Worm (Caenorhabditis elegans) whole organism, L1 larva: ENCODE measurements around the gene C04E12.5.

ENCODE experiments used
- C34B4.2 ChIP-seq: sonication (generic microtip); optimal IDR thresholded peaks from 2 replicates; lab custom pipeline; 2017; ENCODE audit warnings: mild to moderate bottlenecking, missing genetic modification characterization, missing compliant biosample characterization
- Y116A8C.19 ChIP-seq: sonication (generic microtip); optimal IDR thresholded peaks from 2 replicates; lab custom pipeline; 2016; ENCODE audit warnings: missing compliant biosample characterization, missing genetic modification characterization, borderline replicate concordance
- aha-1 ChIP-seq: fragments of 150-350 bp; optimal IDR thresholded peaks from 2 replicates; lab custom pipeline; 2014; ENCODE audit warnings: missing biosample characterization, missing genetic modification characterization
- alr-1 ChIP-seq: fragments of 200-800 bp; sonication (Bioruptor generic); optimal IDR thresholded peaks from 2 replicates; lab custom pipeline; 2018; ENCODE audit warnings: borderline replicate concordance, mild to moderate bottlenecking, missing genetic modification characterization, missing compliant biosample characterization
- ama-1 ChIP-seq: fragments of 150-350 bp; optimal IDR thresholded peaks from 2 replicates; lab custom pipeline; 2014
- blmp-1 ChIP-seq: fragments of 150-350 bp; optimal IDR thresholded peaks from 2 replicates; lab custom pipeline; 2014; ENCODE audit warnings: missing biosample characterization, missing genetic modification characterization
- ceh-63 ChIP-seq: fragments of 200-800 bp; sonication (Bioruptor generic); optimal IDR thresholded peaks from 2 replicates; lab custom pipeline; 2018; ENCODE audit warnings: mild to moderate bottlenecking, missing genetic modification characterization, missing compliant biosample characterization
- ceh-8 ChIP-seq: fragments of 200-800 bp; sonication (Bioruptor generic); optimal IDR thresholded peaks from 2 replicates; lab custom pipeline; 2018; ENCODE audit warnings: mild to moderate bottlenecking, missing genetic modification characterization, moderate library complexity, missing compliant biosample characterization
- dsc-1 ChIP-seq: sonication (generic microtip); optimal IDR thresholded peaks from 2 replicates; lab custom pipeline; 2016; ENCODE audit warnings: mild to moderate bottlenecking, missing genetic modification characterization, missing compliant biosample characterization
- elt-2 ChIP-seq: sonication (generic microtip); optimal IDR thresholded peaks from 2 replicates; lab custom pipeline; 2016; ENCODE audit warnings: missing genetic modification characterization, mild to moderate bottlenecking, inconsistent platforms, missing compliant biosample characterization, missing genetic modification reagents
- elt-3 ChIP-seq, 6 experiments: fragments of 150-350 bp in 1 of 6; sonication (generic microtip); optimal IDR thresholded peaks; 2 replicates each; lab custom pipeline; 2017 to 2018; ENCODE audit warnings: missing biosample characterization in 6 of 6, missing genetic modification characterization in 6 of 6, inconsistent platforms in 1 of 6
- fkh-4 ChIP-seq: sonication (generic microtip); optimal IDR thresholded peaks from 2 replicates; lab custom pipeline; 2016; ENCODE audit warnings: missing compliant biosample characterization, missing genetic modification characterization, borderline replicate concordance
- fos-1 ChIP-seq: fragments of 150-350 bp; optimal IDR thresholded peaks from 2 replicates; lab custom pipeline; 2014; ENCODE audit warnings: missing biosample characterization, missing genetic modification characterization
- grh-1 ChIP-seq: fragments of 200-800 bp; sonication (Bioruptor generic); IDR thresholded peaks from 2 replicates; pipeline ENCODE4 v1.3.6; 2022; ENCODE audit warnings: missing genetic modification reagents, missing genetic modification characterization, missing compliant biosample characterization
- hlh-4 ChIP-seq: sonication (generic microtip); optimal IDR thresholded peaks from 2 replicates; lab custom pipeline; 2016; ENCODE audit warnings: mild to moderate bottlenecking, missing genetic modification characterization, missing compliant biosample characterization
- irx-1 ChIP-seq: sonication (generic microtip); optimal IDR thresholded peaks from 2 replicates; lab custom pipeline; 2016; ENCODE audit warnings: missing genetic modification characterization, missing compliant biosample characterization
- lin-13 ChIP-seq: fragments of 150-350 bp; optimal IDR thresholded peaks from 2 replicates; lab custom pipeline; 2014; ENCODE audit warnings: missing biosample characterization, missing genetic modification reagents, missing genetic modification characterization
- lin-15B ChIP-seq: fragments of 150-350 bp; sonication (generic microtip); optimal IDR thresholded peaks from 3 replicates; lab custom pipeline; 2014; ENCODE audit warnings: missing biosample characterization, missing genetic modification characterization
- lin-35 ChIP-seq, 2 experiments: fragments of 150-350 bp; optimal IDR thresholded peaks; 2 replicates each; lab custom pipeline; 2014; ENCODE audit warnings: missing biosample characterization in 2 of 2, missing genetic modification characterization in 2 of 2, missing genetic modification reagents in 2 of 2
- lin-39 ChIP-seq: fragments of 150-350 bp; optimal IDR thresholded peaks from 2 replicates; lab custom pipeline; 2014; ENCODE audit warnings: missing biosample characterization, missing genetic modification reagents, missing genetic modification characterization
- lir-3 ChIP-seq: sonication (generic microtip); optimal IDR thresholded peaks from 2 replicates; lab custom pipeline; 2016; ENCODE audit warnings: mild to moderate bottlenecking, missing genetic modification characterization, moderate library complexity, missing compliant biosample characterization; ENCODE audit not compliant: poor library complexity
- mab-9 ChIP-seq: fragments of 200-800 bp; sonication (Bioruptor generic); IDR thresholded peaks from 2 replicates; pipeline ENCODE4 v1.3.6; 2022; ENCODE audit warnings: missing genetic modification reagents, missing genetic modification characterization, missing compliant biosample characterization
- mep-1 ChIP-seq: fragments of 150-350 bp; optimal IDR thresholded peaks from 2 replicates; lab custom pipeline; 2014; ENCODE audit warnings: missing biosample characterization, missing genetic modification characterization
- nhr-11 ChIP-seq: fragments of 150-350 bp; optimal IDR thresholded peaks from 2 replicates; lab custom pipeline; 2014; ENCODE audit warnings: missing biosample characterization, missing genetic modification characterization
- nhr-12 ChIP-seq: sonication (generic microtip); optimal IDR thresholded peaks from 2 replicates; lab custom pipeline; 2017; ENCODE audit warnings: missing biosample characterization, missing genetic modification characterization
- nhr-19 ChIP-seq: fragments of 200-800 bp; sonication (Bioruptor generic); conservative IDR thresholded peaks from 2 replicates; pipeline ENCODE4 v1.3.6; 2022; ENCODE audit warnings: missing genetic modification characterization, missing compliant biosample characterization
- nhr-237 ChIP-seq: fragments of 150-350 bp; optimal IDR thresholded peaks from 2 replicates; lab custom pipeline; 2014; ENCODE audit warnings: missing biosample characterization, missing genetic modification characterization
- nhr-28 ChIP-seq: fragments of 150-350 bp; optimal IDR thresholded peaks from 2 replicates; lab custom pipeline; 2014; ENCODE audit warnings: missing biosample characterization, missing genetic modification characterization
- nhr-47 ChIP-seq: sonication (generic microtip); optimal IDR thresholded peaks from 2 replicates; lab custom pipeline; 2016; ENCODE audit warnings: mild to moderate bottlenecking, missing genetic modification characterization, moderate library complexity, missing compliant biosample characterization
- nhr-77 ChIP-seq: fragments of 150-350 bp; optimal IDR thresholded peaks from 2 replicates; lab custom pipeline; 2014; ENCODE audit warnings: missing biosample characterization, missing genetic modification characterization
- nhr-85 ChIP-seq: sonication (generic microtip); peaks from one replicate; lab custom pipeline; 2016; ENCODE audit warnings: missing genetic modification characterization, inconsistent platforms, missing compliant biosample characterization
- nhr-90 ChIP-seq: sonication (generic microtip); optimal IDR thresholded peaks from 2 replicates; lab custom pipeline; 2016; ENCODE audit warnings: mild to moderate bottlenecking, missing genetic modification characterization, missing compliant biosample characterization; ENCODE audit not compliant: poor library complexity
- pag-3 ChIP-seq: sonication (generic microtip); optimal IDR thresholded peaks from 2 replicates; lab custom pipeline; 2017; ENCODE audit warnings: missing genetic modification characterization, mild to moderate bottlenecking, missing compliant biosample characterization, antibody characterized with exemption, borderline replicate concordance; ENCODE audit not compliant: insufficient read depth
- pax-3 ChIP-seq: fragments of 200-800 bp; sonication (Bioruptor generic); optimal IDR thresholded peaks from 2 replicates; lab custom pipeline; 2018; ENCODE audit warnings: mild to moderate bottlenecking, missing genetic modification characterization, moderate library complexity, missing compliant biosample characterization
- pqm-1 ChIP-seq: sonication (generic microtip); optimal IDR thresholded peaks from 3 replicates; lab custom pipeline; 2017; ENCODE audit warnings: missing biosample characterization, missing genetic modification characterization
- rnt-1 ChIP-seq: sonication (generic microtip); optimal IDR thresholded peaks from 2 replicates; lab custom pipeline; 2016; ENCODE audit warnings: mild to moderate bottlenecking, missing genetic modification characterization, moderate library complexity, missing compliant biosample characterization
- skn-1 ChIP-seq: fragments of 150-350 bp; optimal IDR thresholded peaks from 2 replicates; lab custom pipeline; 2014; ENCODE audit warnings: missing biosample characterization, missing genetic modification characterization
- snu-23 ChIP-seq: sonication (generic microtip); optimal IDR thresholded peaks from 2 replicates; lab custom pipeline; 2016; ENCODE audit warnings: missing genetic modification characterization, missing compliant biosample characterization
- sox-4 ChIP-seq: sonication (generic microtip); optimal IDR thresholded peaks from 2 replicates; lab custom pipeline; 2016; ENCODE audit warnings: missing genetic modification characterization, missing compliant biosample characterization
- sptf-1 ChIP-seq: fragments of 150-350 bp; optimal IDR thresholded peaks from 2 replicates; lab custom pipeline; 2014; ENCODE audit warnings: missing biosample characterization, missing genetic modification characterization
- sup-37 ChIP-seq: fragments of 200-800 bp; sonication (Bioruptor generic); optimal IDR thresholded peaks from 2 replicates; lab custom pipeline; 2018; ENCODE audit warnings: mild to moderate bottlenecking, missing genetic modification characterization, missing compliant biosample characterization
- swsn-7 ChIP-seq: sonication (generic microtip); optimal IDR thresholded peaks from 2 replicates; lab custom pipeline; 2016; ENCODE audit warnings: missing genetic modification characterization, missing compliant biosample characterization
- tlp-1 ChIP-seq: fragments of 150-350 bp; optimal IDR thresholded peaks from 2 replicates; lab custom pipeline; 2014; ENCODE audit warnings: missing biosample characterization, missing genetic modification characterization
- unc-130 ChIP-seq: fragments of 150-350 bp; optimal IDR thresholded peaks from 2 replicates; lab custom pipeline; 2017; ENCODE audit warnings: missing biosample characterization, missing genetic modification characterization, inconsistent platforms
- unc-30 ChIP-seq: sonication (generic microtip); optimal IDR thresholded peaks from 2 replicates; lab custom pipeline; 2017; ENCODE audit warnings: missing biosample characterization, missing genetic modification characterization
- unc-62 ChIP-seq: fragments of 150-350 bp; optimal IDR thresholded peaks from 2 replicates; lab custom pipeline; 2014; ENCODE audit warnings: missing biosample characterization, missing genetic modification reagents, missing genetic modification characterization
- unc-86 ChIP-seq: sonication (generic microtip); optimal IDR thresholded peaks from 2 replicates; lab custom pipeline; 2016; ENCODE audit warnings: missing genetic modification characterization, missing compliant biosample characterization
- zag-1 ChIP-seq: fragments of 150-350 bp; optimal IDR thresholded peaks from 2 replicates; lab custom pipeline; 2014; ENCODE audit warnings: missing biosample characterization, missing genetic modification characterization
- zip-4 ChIP-seq: fragments of 200-800 bp; sonication (Bioruptor generic); optimal IDR thresholded peaks from 2 replicates; lab custom pipeline; 2018; ENCODE audit warnings: mild to moderate bottlenecking, missing genetic modification characterization, moderate library complexity, missing compliant biosample characterization
- ztf-11 ChIP-seq, 2 experiments: sonication (generic microtip); optimal IDR thresholded peaks; 2 replicates each; lab custom pipeline; 2016 to 2017; ENCODE audit warnings: missing genetic modification characterization in 2 of 2, missing biosample characterization in 1 of 2, missing compliant biosample characterization in 1 of 2

Gene C04E12.5

ce11 chrV:3315308-3315707 is 43.1 kb upstream of the C04E12.5 start, which contains the start of gene arrd-19 (continued):
- TF ChIP-seq aha-1 (tag; lab: Kevin White, UChicago) (no peak), tlp-1 (tag; lab: Kevin White, UChicago) (no peak), blmp-1 (tag; lab: Kevin White, UChicago) (peak; percentile 74), nhr-11 (tag; lab: Kevin White, UChicago) (no peak), nhr-28 (tag; lab: Kevin White, UChicago) (no peak), lin-39 (tag; lab: Kevin White, UChicago) (no peak), unc-62 (GFP tag; lab: Kevin White, UChicago) (no peak), grh-1 (peak; percentile 72), elt-3 (tag; optimal IDR thresholded peaks at IDR 0.05; lab: Kevin White, UChicago) (peak in 2 of 6 experiments; percentile 5 to 30), irx-1 (tag; lab: Kevin White, UChicago) (peak; percentile 58), nhr-237 (tag; lab: Kevin White, UChicago) (no peak), zip-4 (GFP tag; lab: Kevin White, UChicago) (no peak), fos-1 (tag; lab: Kevin White, UChicago) (peak; percentile 53), unc-30 (tag; lab: Kevin White, UChicago) (no peak), lin-13 (GFP tag; lab: Kevin White, UChicago) (peak; percentile 38), pqm-1 (no peak), fkh-4 (tag; lab: Kevin White, UChicago) (no peak), nhr-85 (tag; lab: Kevin White, UChicago) (peak; percentile 97), mep-1 (peak; percentile 88), nhr-77 (tag; lab: Kevin White, UChicago) (peak; percentile 72), hlh-4 (tag; lab: Kevin White, UChicago) (no peak), mab-9 (GFP tag; lab: Robert Waterston, UW) (peak; percentile 43; the same call in 1 of the 2 replicates), dsc-1 (tag; lab: Kevin White, UChicago) (peak; percentile 46), C34B4.2 (tag; lab: Kevin White, UChicago) (no peak), pax-3 (tag; lab: Kevin White, UChicago) (no peak), nhr-90 (tag; lab: Kevin White, UChicago) (peak; percentile 34), Y116A8C.19 (tag; lab: Kevin White, UChicago) (no peak), skn-1 (tag; lab: Kevin White, UChicago) (peak; percentile 52), ztf-11 (tag; optimal IDR thresholded peaks at IDR 0.05; lab: Kevin White, UChicago) (no peak), unc-130 (tag; lab: Kevin White, UChicago) (peak; percentile 63), swsn-7 (tag; lab: Kevin White, UChicago) (peak; percentile 77), ceh-63 (GFP tag; lab: Kevin White, UChicago) (no peak), sox-4 (no peak), lin-15B (peak; percentile 21), unc-86 (tag; lab: Kevin White, UChicago) (peak; percentile 39), ama-1 (lab: Kevin White, UChicago) (no peak), rnt-1 (tag; lab: Kevin White, UChicago) (peak; percentile 78), sup-37 (GFP tag; lab: Kevin White, UChicago) (no peak), pag-3 (peak; percentile 67), nhr-19 (GFP tag; lab: Robert Waterston, UW) (peak; percentile 77), alr-1 (tag; lab: Kevin White, UChicago) (no peak), sptf-1 (tag; lab: Kevin White, UChicago) (no peak), elt-2 (tag; lab: Kevin White, UChicago) (peak; percentile 16), zag-1 (tag; lab: Kevin White, UChicago) (no peak), nhr-47 (tag; lab: Kevin White, UChicago) (peak; percentile 69), lir-3 (tag; lab: Kevin White, UChicago) (no peak), nhr-12 (tag; lab: Kevin White, UChicago) (no peak), ceh-8 (GFP tag; lab: Kevin White, UChicago) (no peak), lin-35 (GFP tag; optimal IDR thresholded peaks at IDR 0.05; lab: Kevin White, UChicago) (peak; percentile 49 to 64), snu-23 (GFP tag; lab: Kevin White, UChicago) (peak; percentile 82)
